Fruit fly (Drosophila melanogaster): ENCODE data around the gene TP53INP.

The TP53INP gene

dm6 chr3L:4363484-4363883 is 43.3 kb upstream of the TP53INP start:
- no peak for TF ChIP-seq cnc (optimal IDR thresholded peaks at IDR 0.05)

DNA sequence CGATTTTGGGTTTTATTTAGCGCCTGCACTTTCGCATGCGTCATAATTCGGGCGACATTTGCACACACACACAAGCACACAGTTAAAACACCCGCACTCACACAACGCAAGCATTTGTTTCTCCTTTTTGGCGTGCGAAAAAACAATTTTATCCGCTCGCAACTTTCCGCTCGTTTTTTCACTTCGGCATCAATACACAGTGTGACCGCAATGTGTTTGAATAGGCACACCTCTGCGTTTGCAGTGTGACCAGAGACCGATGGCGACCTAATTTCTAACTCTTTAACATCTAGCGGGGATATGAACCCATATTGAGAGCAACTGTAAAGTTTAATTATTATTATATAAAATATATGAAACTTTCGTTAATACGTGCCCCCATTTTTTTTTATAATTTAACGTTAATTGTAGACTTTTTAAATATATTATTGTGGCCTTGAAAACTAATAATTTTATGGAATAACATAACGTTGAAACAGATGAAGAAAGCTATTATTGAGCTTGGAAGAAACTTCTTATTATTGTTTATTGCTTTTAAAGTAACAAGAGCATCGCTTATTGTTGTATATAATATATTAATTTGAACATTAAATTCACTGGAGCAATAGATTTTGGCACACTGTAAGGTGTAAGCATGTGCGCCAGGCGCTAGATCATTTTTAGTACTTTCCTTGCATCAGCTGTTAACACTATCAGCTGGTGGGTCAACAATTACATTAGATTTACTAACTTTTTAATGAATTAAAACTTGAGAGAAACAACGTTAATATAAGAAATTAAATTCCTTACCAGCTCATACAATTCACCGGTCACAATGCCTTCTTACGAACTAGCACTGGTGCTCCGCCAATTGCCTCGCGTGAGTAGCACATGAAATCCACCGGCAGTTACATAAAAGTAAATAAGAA is 42.6 kb upstream of the TP53INP start, which contains the start of the genes Cip4 and mRpS6:
Gene Cip4 (minus strand): TSS at position 216 of the 908 bp plus-strand sequence.
Gene mRpS6 (plus strand): TSS at position 664 of the 908 bp plus-strand sequence.
- TF ChIP-seq ovo (GFP tag; optimal IDR thresholded peaks at IDR 0.05), result peak; percentile 62
- peak; percentile 13 for TF ChIP-seq pad (GFP tag; optimal IDR thresholded peaks at IDR 0.05)
- peak; percentile 98 for TF ChIP-seq Mnt (GFP tag; optimal IDR thresholded peaks at IDR 0.05)
- TF ChIP-seq CG33017 (tag; optimal IDR thresholded peaks at IDR 0.05), result peak; percentile 54
- no peak for TF ChIP-seq CG12768 (GFP tag; optimal IDR thresholded peaks at IDR 0.05)
- TF ChIP-seq cnc (optimal IDR thresholded peaks at IDR 0.05), result no peak
- TF ChIP-seq toe (GFP tag; optimal IDR thresholded peaks at IDR 0.05), result peak; percentile 76
- peak; percentile 16 for TF ChIP-seq Hr96 (GFP tag; optimal IDR thresholded peaks at IDR 0.05)
- no peak for TF ChIP-seq CG14711 (tag; optimal IDR thresholded peaks at IDR 0.05)
- peak; percentile 68 for TF ChIP-seq CG1620 (GFP tag; optimal IDR thresholded peaks at IDR 0.05)
- TF ChIP-seq cic (GFP tag; optimal IDR thresholded peaks at IDR 0.05), result peak; percentile 30
- peak; percentile 87 for TF ChIP-seq kay (GFP tag; ENCODE audit: borderline replicate concordance)
- TF ChIP-seq tj (GFP tag; optimal IDR thresholded peaks at IDR 0.05), result peak; percentile 48
- TF ChIP-seq CG11617 (GFP tag; optimal IDR thresholded peaks at IDR 0.05), result peak; percentile 81
- TF ChIP-seq bab1 (GFP tag; optimal IDR thresholded peaks at IDR 0.05), result peak; percentile 63
- peak; percentile 78 for TF ChIP-seq CG7101 (tag; optimal IDR thresholded peaks at IDR 0.05)
- no peak for TF ChIP-seq CG7045 (GFP tag; optimal IDR thresholded peaks at IDR 0.05)
- TF ChIP-seq Crg-1 (GFP tag; optimal IDR thresholded peaks at IDR 0.05), result peak; percentile 8
- no peak for TF ChIP-seq Clk (GFP tag; optimal IDR thresholded peaks at IDR 0.05)
- TF ChIP-seq CG5204 (GFP tag; optimal IDR thresholded peaks at IDR 0.05), result peak; percentile 70

- TF ChIP-seq cnc (optimal IDR thresholded peaks at IDR 0.05) (no peak), cic (GFP tag; optimal IDR thresholded peaks at IDR 0.05) (peak; percentile 53)
These were observed 41.5 kb upstream of the TP53INP start, which contains the start of gene CG33514 for dm6 chr3L:4365197-4365596. TSS of gene CG33514 (plus strand) at chr3L:4365434.

DNA sequence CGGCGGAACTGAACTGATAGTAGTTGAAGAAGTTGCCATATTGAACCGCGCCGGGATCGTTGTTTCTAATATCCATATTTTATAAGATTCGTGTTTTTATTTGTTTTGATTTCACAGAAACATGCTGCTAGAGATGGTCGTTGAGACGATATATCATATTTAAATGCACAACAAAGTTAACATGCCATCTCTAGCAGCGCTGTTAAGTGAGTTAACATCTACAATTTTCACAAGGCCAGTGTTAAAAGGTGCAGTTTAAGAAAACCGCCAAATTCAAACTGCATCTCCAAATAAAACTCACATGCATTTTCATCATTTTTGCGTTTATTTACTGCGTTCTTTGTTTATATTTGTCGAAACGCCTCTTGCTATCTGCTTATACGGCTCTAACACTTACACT is 39.4 kb upstream of the TP53INP start, which contains the start of gene CG11342:
Gene CG11342 (minus strand): TSS at position 120 of the 400 bp plus-strand sequence.
- TF ChIP-seq CG7101 (tag; optimal IDR thresholded peaks at IDR 0.05) (peak; percentile 11), CG5204 (GFP tag; optimal IDR thresholded peaks at IDR 0.05) (no peak), CG11617 (GFP tag; optimal IDR thresholded peaks at IDR 0.05) (no peak), Crg-1 (GFP tag; optimal IDR thresholded peaks at IDR 0.05) (no peak), kay (GFP tag; ENCODE audit: borderline replicate concordance) (peak; percentile 58), bab1 (GFP tag; optimal IDR thresholded peaks at IDR 0.05) (peak; percentile 36)

DNA sequence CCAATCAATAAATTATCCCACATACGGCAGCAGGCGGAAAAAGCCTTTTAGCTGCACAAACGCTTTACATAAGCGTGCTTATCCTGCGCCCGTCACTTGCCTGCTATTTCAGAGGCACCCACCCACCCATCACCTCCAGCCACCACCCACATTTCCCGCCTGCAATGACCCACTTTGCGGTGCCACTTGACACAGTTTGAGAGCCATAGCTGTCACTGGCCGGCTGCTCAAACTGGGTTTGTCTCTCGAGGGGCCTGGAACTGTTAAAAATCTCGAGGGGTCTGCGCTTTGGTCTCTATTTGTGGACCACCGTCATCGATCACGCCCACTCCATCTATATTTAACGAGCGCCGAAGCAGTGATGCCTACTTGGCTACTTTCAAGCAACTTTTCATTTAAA is 34.8 kb upstream of the TP53INP start:
- no peak for TF ChIP-seq CG33017 (tag; optimal IDR thresholded peaks at IDR 0.05)
- no peak for TF ChIP-seq cic (GFP tag; optimal IDR thresholded peaks at IDR 0.05)
- TF ChIP-seq kay (GFP tag; ENCODE audit: borderline replicate concordance), result no peak
- TF ChIP-seq Mnt (GFP tag; optimal IDR thresholded peaks at IDR 0.05), result no peak
- TF ChIP-seq bab1 (GFP tag; optimal IDR thresholded peaks at IDR 0.05), result no peak
- TF ChIP-seq cnc (optimal IDR thresholded peaks at IDR 0.05), result no peak
- TF ChIP-seq CG5204 (GFP tag; optimal IDR thresholded peaks at IDR 0.05), result no peak
- TF ChIP-seq CG7045 (GFP tag; optimal IDR thresholded peaks at IDR 0.05), result no peak
- no peak for TF ChIP-seq ovo (GFP tag; optimal IDR thresholded peaks at IDR 0.05)
- no peak for TF ChIP-seq CG12768 (GFP tag; optimal IDR thresholded peaks at IDR 0.05)
- TF ChIP-seq CG7101 (tag; optimal IDR thresholded peaks at IDR 0.05), result no peak
- TF ChIP-seq toe (GFP tag; optimal IDR thresholded peaks at IDR 0.05), result no peak
- TF ChIP-seq Hr96 (GFP tag; optimal IDR thresholded peaks at IDR 0.05), result no peak
- no peak for TF ChIP-seq pad (GFP tag; optimal IDR thresholded peaks at IDR 0.05)

- TF ChIP-seq bab1 (GFP tag; optimal IDR thresholded peaks at IDR 0.05) (no peak), CG11617 (GFP tag; optimal IDR thresholded peaks at IDR 0.05) (no peak), CG14711 (tag; optimal IDR thresholded peaks at IDR 0.05) (no peak), CG1620 (GFP tag; optimal IDR thresholded peaks at IDR 0.05) (no peak), pad (GFP tag; optimal IDR thresholded peaks at IDR 0.05) (no peak), Mnt (GFP tag; optimal IDR thresholded peaks at IDR 0.05) (no peak), cnc (optimal IDR thresholded peaks at IDR 0.05) (no peak)
These were observed 30.9 kb upstream of the TP53INP start for dm6 chr3L:4375675-4376366.

- no peak for TF ChIP-seq bab1 (GFP tag; optimal IDR thresholded peaks at IDR 0.05)
- TF ChIP-seq CG11617 (GFP tag; optimal IDR thresholded peaks at IDR 0.05), result no peak
- TF ChIP-seq cnc (optimal IDR thresholded peaks at IDR 0.05), result no peak
- TF ChIP-seq CG14711 (tag; optimal IDR thresholded peaks at IDR 0.05), result no peak
- TF ChIP-seq CG33017 (tag; optimal IDR thresholded peaks at IDR 0.05), result no peak
- no peak for TF ChIP-seq Mnt (GFP tag; optimal IDR thresholded peaks at IDR 0.05)
- TF ChIP-seq Crg-1 (GFP tag; optimal IDR thresholded peaks at IDR 0.05), result no peak
- TF ChIP-seq CG12768 (GFP tag; optimal IDR thresholded peaks at IDR 0.05), result no peak
- no peak for TF ChIP-seq Clk (GFP tag; optimal IDR thresholded peaks at IDR 0.05)
- TF ChIP-seq CG1620 (GFP tag; optimal IDR thresholded peaks at IDR 0.05), result no peak
- TF ChIP-seq CG7045 (GFP tag; optimal IDR thresholded peaks at IDR 0.05), result no peak
- TF ChIP-seq CG7101 (tag; optimal IDR thresholded peaks at IDR 0.05), result no peak
- TF ChIP-seq CG5204 (GFP tag; optimal IDR thresholded peaks at IDR 0.05), result no peak
- TF ChIP-seq pad (GFP tag; optimal IDR thresholded peaks at IDR 0.05), result no peak
- no peak for TF ChIP-seq tj (GFP tag; optimal IDR thresholded peaks at IDR 0.05)
- no peak for TF ChIP-seq Hr96 (GFP tag; optimal IDR thresholded peaks at IDR 0.05)
- no peak for TF ChIP-seq ovo (GFP tag; optimal IDR thresholded peaks at IDR 0.05)
- TF ChIP-seq toe (GFP tag; optimal IDR thresholded peaks at IDR 0.05), result no peak
- no peak for TF ChIP-seq cic (GFP tag; optimal IDR thresholded peaks at IDR 0.05)
- TF ChIP-seq kay (GFP tag; ENCODE audit: borderline replicate concordance), result no peak
These were observed 29.2 kb upstream of the TP53INP start for dm6 chr3L:4377496-4377895.
